Worm (Caenorhabditis elegans) whole organism, mixed stage, embryonic: ENCODE data around the gene Y43F8B.11.

ENCODE experiments used
- M03D4.4 ChIP-seq: sonication (generic microtip); optimal IDR thresholded peaks from 2 replicates; lab custom pipeline; 2017; ENCODE audit warnings: mild to moderate bottlenecking, missing genetic modification characterization, missing compliant biosample characterization
- bed-3 ChIP-seq: fragments of 200-800 bp; sonication (Bioruptor generic); optimal IDR thresholded peaks from 3 replicates; lab custom pipeline; 2018; ENCODE audit warnings: mild to moderate bottlenecking, missing genetic modification characterization, moderate library complexity, missing compliant biosample characterization
- blmp-1 ChIP-seq: fragments of 150-350 bp; optimal IDR thresholded peaks from 2 replicates; lab custom pipeline; 2014; ENCODE audit warnings: missing biosample characterization, missing genetic modification characterization
- ceh-39 ChIP-seq: fragments of 150-350 bp; optimal IDR thresholded peaks from 2 replicates; lab custom pipeline; 2014; ENCODE audit warnings: missing biosample characterization, missing genetic modification characterization
- ceh-43 ChIP-seq: fragments of 200-800 bp; sonication (Bioruptor generic); optimal IDR thresholded peaks from 2 replicates; lab custom pipeline; 2018; ENCODE audit warnings: mild to moderate bottlenecking, missing genetic modification characterization, moderate library complexity, missing compliant biosample characterization
- ceh-83 ChIP-seq: fragments of 200-800 bp; sonication (Bioruptor generic); optimal IDR thresholded peaks from 2 replicates; lab custom pipeline; 2018; ENCODE audit warnings: mild to moderate bottlenecking, missing genetic modification characterization, missing compliant biosample characterization
- ces-1 ChIP-seq: fragments of 150-350 bp; optimal IDR thresholded peaks from 2 replicates; lab custom pipeline; 2014; ENCODE audit warnings: missing biosample characterization, missing genetic modification reagents, missing genetic modification characterization
- cnd-1 ChIP-seq: fragments of 200-800 bp; sonication (Bioruptor generic); optimal IDR thresholded peaks from 2 replicates; lab custom pipeline; 2018; ENCODE audit warnings: mild to moderate bottlenecking, missing genetic modification characterization, missing compliant biosample characterization
- drap-1 ChIP-seq: fragments of 200-800 bp; sonication (Bioruptor generic); optimal IDR thresholded peaks from 3 replicates; lab custom pipeline; 2018; ENCODE audit warnings: mild to moderate bottlenecking, missing genetic modification characterization, missing compliant biosample characterization
- elt-1 ChIP-seq: sonication (generic microtip); optimal IDR thresholded peaks from 2 replicates; lab custom pipeline; 2017; ENCODE audit warnings: missing genetic modification characterization, mild to moderate bottlenecking, missing compliant biosample characterization, antibody characterized with exemption, moderate library complexity, borderline replicate concordance; ENCODE audit not compliant: insufficient read depth
- elt-3 ChIP-seq: fragments of 150-350 bp; optimal IDR thresholded peaks from 2 replicates; lab custom pipeline; 2014; ENCODE audit warnings: missing biosample characterization, missing genetic modification characterization
- flh-1 ChIP-seq: fragments of 200-800 bp; sonication (Bioruptor generic); optimal IDR thresholded peaks from 2 replicates; lab custom pipeline; 2018; ENCODE audit warnings: mild to moderate bottlenecking, missing genetic modification characterization, moderate library complexity, missing compliant biosample characterization
- lin-13 ChIP-seq: fragments of 150-350 bp; optimal IDR thresholded peaks from 2 replicates; lab custom pipeline; 2014; ENCODE audit warnings: missing biosample characterization, missing genetic modification characterization
- lin-32 ChIP-seq: fragments of 200-800 bp; sonication (Bioruptor generic); optimal IDR thresholded peaks from 2 replicates; lab custom pipeline; 2018; ENCODE audit warnings: mild to moderate bottlenecking, missing genetic modification characterization, missing compliant biosample characterization
- lsy-2 ChIP-seq: fragments of 150-350 bp; optimal IDR thresholded peaks from 2 replicates; lab custom pipeline; 2014; ENCODE audit warnings: missing biosample characterization, missing genetic modification characterization
- mab-5 ChIP-seq: fragments of 150-350 bp; optimal IDR thresholded peaks from 2 replicates; lab custom pipeline; 2014; ENCODE audit warnings: missing biosample characterization, missing genetic modification characterization
- mep-1 ChIP-seq: fragments of 150-350 bp; optimal IDR thresholded peaks from 2 replicates; lab custom pipeline; 2017; ENCODE audit warnings: missing biosample characterization, missing genetic modification reagents, missing genetic modification characterization, inconsistent platforms
- mls-2 ChIP-seq: sonication (generic microtip); optimal IDR thresholded peaks from 2 replicates; lab custom pipeline; 2016; ENCODE audit warnings: mild to moderate bottlenecking, missing genetic modification characterization, moderate library complexity, missing compliant biosample characterization
- nhr-12 ChIP-seq: fragments of 150-350 bp; optimal IDR thresholded peaks from 2 replicates; lab custom pipeline; 2014; ENCODE audit warnings: missing biosample characterization, missing genetic modification characterization
- nhr-2 ChIP-seq: fragments of 150-350 bp; optimal IDR thresholded peaks from 2 replicates; lab custom pipeline; 2014; ENCODE audit warnings: missing biosample characterization, missing genetic modification characterization
- nhr-237 ChIP-seq: fragments of 150-350 bp; optimal IDR thresholded peaks from 2 replicates; lab custom pipeline; 2014; ENCODE audit warnings: missing biosample characterization, missing genetic modification characterization
- nhr-28 ChIP-seq: fragments of 150-350 bp; optimal IDR thresholded peaks from 2 replicates; lab custom pipeline; 2014; ENCODE audit warnings: missing biosample characterization, missing genetic modification characterization
- nhr-76 ChIP-seq: sonication (generic microtip); optimal IDR thresholded peaks from 2 replicates; lab custom pipeline; 2017; ENCODE audit warnings: missing biosample characterization, missing genetic modification characterization
- pha-4 ChIP-seq: fragments of 150-350 bp; optimal IDR thresholded peaks from 2 replicates; lab custom pipeline; 2018; ENCODE audit warnings: missing biosample characterization, missing genetic modification reagents, missing genetic modification characterization
- sem-2 ChIP-seq: fragments of 200-800 bp; sonication (Bioruptor generic); optimal IDR thresholded peaks from 2 replicates; lab custom pipeline; 2018; ENCODE audit warnings: mild to moderate bottlenecking, missing genetic modification characterization, missing compliant biosample characterization
- snpc-4 ChIP-seq: fragments of 150-350 bp; optimal IDR thresholded peaks from 2 replicates; lab custom pipeline; 2014; ENCODE audit warnings: missing biosample characterization, missing genetic modification characterization
- sptf-1 ChIP-seq: sonication (generic microtip); optimal IDR thresholded peaks from 2 replicates; lab custom pipeline; 2017; ENCODE audit warnings: mild to moderate bottlenecking, missing genetic modification characterization, moderate library complexity, missing compliant biosample characterization
- tbx-8 ChIP-seq: fragments of 200-800 bp; sonication (Bioruptor generic); optimal IDR thresholded peaks from 2 replicates; lab custom pipeline; 2018; ENCODE audit warnings: mild to moderate bottlenecking, missing genetic modification characterization, moderate library complexity, missing compliant biosample characterization
- unc-120 ChIP-seq: sonication (generic microtip); optimal IDR thresholded peaks from 2 replicates; lab custom pipeline; 2017; ENCODE audit warnings: missing genetic modification characterization, missing compliant biosample characterization; ENCODE audit not compliant: poor library complexity, severe bottlenecking
- unc-39 ChIP-seq: fragments of 150-350 bp; optimal IDR thresholded peaks from 2 replicates; lab custom pipeline; 2014; ENCODE audit warnings: missing biosample characterization, missing genetic modification characterization
- unc-62 ChIP-seq: fragments of 150-350 bp; optimal IDR thresholded peaks from 2 replicates; lab custom pipeline; 2014; ENCODE audit warnings: missing biosample characterization, missing genetic modification reagents, missing genetic modification characterization
- zip-8 ChIP-seq: fragments of 150-350 bp; optimal IDR thresholded peaks from 2 replicates; lab custom pipeline; 2014; ENCODE audit warnings: missing biosample characterization, missing genetic modification characterization
- ztf-11 ChIP-seq: fragments of 150-350 bp; optimal IDR thresholded peaks from 2 replicates; lab custom pipeline; 2014; ENCODE audit warnings: missing biosample characterization, missing genetic modification characterization

The Y43F8B.11 gene

ce11 chrV:19448805-19449204, 21.7 kb upstream of the Y43F8B.11 start, which contains the start of gene M04C3.2:
TSS of gene M04C3.2 (minus strand) at chrV:19448905.
- TF ChIP-seq zip-8 (tag; lab: Kevin White, UChicago) (no peak), unc-120 (tag; lab: Kevin White, UChicago) (no peak), ceh-83 (GFP tag; lab: Kevin White, UChicago) (no peak), nhr-12 (tag; lab: Kevin White, UChicago) (no peak), unc-62 (no peak), nhr-28 (tag; lab: Kevin White, UChicago) (no peak), cnd-1 (tag; lab: Kevin White, UChicago) (no peak), sem-2 (GFP tag; lab: Kevin White, UChicago) (no peak), lin-32 (GFP tag; lab: Kevin White, UChicago) (no peak), nhr-237 (tag; lab: Kevin White, UChicago) (no peak), mep-1 (tag; lab: Kevin White, UChicago) (no peak), nhr-2 (tag; lab: Kevin White, UChicago) (no peak), mls-2 (tag; lab: Kevin White, UChicago) (no peak), lin-13 (tag; lab: Kevin White, UChicago) (no peak), blmp-1 (tag; lab: Kevin White, UChicago) (no peak), ceh-43 (GFP tag; lab: Kevin White, UChicago) (no peak), bed-3 (no peak), nhr-76 (tag; lab: Kevin White, UChicago) (no peak), tbx-8 (GFP tag; lab: Kevin White, UChicago) (no peak)
- TF ChIP-seq, all 35 proteins: peak for 0

- no peak for TF ChIP-seq ceh-83 (GFP tag; lab: Kevin White, UChicago)
- TF ChIP-seq elt-1 (tag; lab: Kevin White, UChicago), result no peak
- no peak for TF ChIP-seq mls-2 (tag; lab: Kevin White, UChicago)
- no peak for TF ChIP-seq snpc-4 (tag; lab: Kevin White, UChicago)
- no peak for TF ChIP-seq tbx-8 (GFP tag; lab: Kevin White, UChicago)
- TF ChIP-seq drap-1 (GFP tag; lab: Kevin White, UChicago), result no peak
- no peak for TF ChIP-seq bed-3
- no peak for TF ChIP-seq nhr-76 (tag; lab: Kevin White, UChicago)
- TF ChIP-seq ceh-43 (GFP tag; lab: Kevin White, UChicago), result no peak
- TF ChIP-seq ztf-11, result no peak
- no peak for TF ChIP-seq mep-1 (tag; lab: Kevin White, UChicago)
- TF ChIP-seq nhr-12 (tag; lab: Kevin White, UChicago), result no peak
- TF ChIP-seq ceh-39 (tag; lab: Kevin White, UChicago), result no peak
- TF ChIP-seq pha-4 (tag; lab: Kevin White, UChicago), result no peak
- no peak for TF ChIP-seq sptf-1 (tag; lab: Kevin White, UChicago)
- no peak for TF ChIP-seq lin-13 (tag; lab: Kevin White, UChicago)
- TF ChIP-seq sem-2 (GFP tag; lab: Kevin White, UChicago), result no peak
- TF ChIP-seq ces-1 (GFP tag; lab: Kevin White, UChicago), result no peak
- no peak for TF ChIP-seq elt-3 (tag; lab: Kevin White, UChicago)
- TF ChIP-seq, all 35 proteins: peak for 0
These were observed 20.9 kb upstream of the Y43F8B.11 start, which contains the start of gene M04C3.5 for ce11 chrV:19449544-19449943. TSS of gene M04C3.5 (plus strand) at chrV:19449733.

- no peak for TF ChIP-seq ceh-39 (tag; lab: Kevin White, UChicago)
These were observed 14.8 kb upstream of the Y43F8B.11 start, which contains the start of the genes Y43F8B.13 and Y43F8B.14 for ce11 chrV:19455650-19456049. TSS of gene Y43F8B.13 (plus strand) at chrV:19455950. TSS of gene Y43F8B.14 (minus strand) at chrV:19455971.

- no peak for TF ChIP-seq ztf-11
- no peak for TF ChIP-seq ceh-83 (GFP tag; lab: Kevin White, UChicago)
- no peak for TF ChIP-seq elt-3 (tag; lab: Kevin White, UChicago)
- no peak for TF ChIP-seq mab-5 (tag; lab: Kevin White, UChicago)
- no peak for TF ChIP-seq lin-13 (tag; lab: Kevin White, UChicago)
- no peak for TF ChIP-seq lin-32 (GFP tag; lab: Kevin White, UChicago)
- TF ChIP-seq pha-4 (tag; lab: Kevin White, UChicago), result no peak
- no peak for TF ChIP-seq sem-2 (GFP tag; lab: Kevin White, UChicago)
- no peak for TF ChIP-seq mls-2 (tag; lab: Kevin White, UChicago)
- TF ChIP-seq flh-1 (GFP tag; lab: Kevin White, UChicago), result no peak
- no peak for TF ChIP-seq zip-8 (tag; lab: Kevin White, UChicago)
- TF ChIP-seq lsy-2 (tag; lab: Kevin White, UChicago), result no peak
- no peak for TF ChIP-seq bed-3
- no peak for TF ChIP-seq tbx-8 (GFP tag; lab: Kevin White, UChicago)
- no peak for TF ChIP-seq unc-39 (tag; lab: Kevin White, UChicago)
- no peak for TF ChIP-seq M03D4.4 (tag; lab: Kevin White, UChicago)
- TF ChIP-seq ceh-43 (GFP tag; lab: Kevin White, UChicago), result no peak
- TF ChIP-seq mep-1 (tag; lab: Kevin White, UChicago), result no peak
- TF ChIP-seq, all 35 proteins: peak for 0
These were observed 13.4 kb upstream of the Y43F8B.11 start, which contains the start of gene Y43F8B.24 for ce11 chrV:19457120-19457519. TSS of gene Y43F8B.24 (plus strand) at chrV:19457420.
